Fruit fly (Drosophila melanogaster): ENCODE results near the gene CG5665.

CG5665 gene

DNA sequence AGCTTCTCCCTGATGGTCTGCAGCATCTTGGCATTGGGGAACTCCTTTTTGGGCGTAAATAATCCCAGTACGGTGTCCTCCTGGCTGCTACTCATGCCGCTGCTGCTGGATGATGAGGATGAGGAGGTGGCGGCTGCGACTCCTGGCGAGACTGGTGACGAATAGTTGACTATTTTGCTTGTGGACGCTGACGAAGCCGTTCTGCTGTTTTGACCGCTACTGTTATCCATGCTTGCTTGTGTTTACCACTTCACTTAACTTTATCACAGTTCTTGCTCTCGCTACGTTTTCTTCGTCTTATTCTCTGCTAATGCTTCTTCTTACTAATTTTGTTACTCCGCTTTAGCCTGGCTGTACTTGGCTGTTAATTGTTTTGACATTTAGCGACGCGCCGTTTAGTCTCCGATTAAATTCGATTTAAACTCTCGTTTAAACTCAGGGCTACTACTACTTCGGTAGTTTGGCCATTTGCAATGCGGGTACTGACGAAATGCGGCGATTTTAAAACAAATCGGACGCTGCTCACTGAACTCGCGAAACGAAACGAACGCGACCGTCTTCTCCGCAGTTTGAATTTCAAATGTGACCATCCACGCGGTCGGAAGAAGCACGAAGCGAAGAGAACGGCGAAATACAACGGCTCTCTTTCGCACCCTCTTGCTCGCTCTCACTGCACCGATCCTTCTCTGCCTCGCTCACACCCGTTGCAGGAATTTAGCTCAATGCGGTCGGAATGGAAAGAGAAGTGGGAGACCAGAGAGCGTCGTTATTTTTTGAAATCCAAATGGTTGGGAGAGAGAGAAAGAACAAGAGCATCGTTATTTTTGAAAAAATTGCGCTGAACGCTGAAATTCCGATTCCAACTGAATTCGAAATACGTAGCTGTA, 43.0 kb downstream of the CG5665 start, which contains the start of gene trbl (continued):
- TF ChIP-seq CG11902 (GFP tag; optimal IDR thresholded peaks at IDR 0.05) (no peak), svp (GFP tag) (peak; percentile 73), Sox15 (GFP tag; optimal IDR thresholded peaks at IDR 0.05) (no peak), vri (GFP tag; optimal IDR thresholded peaks at IDR 0.05) (no peak), CG4318 (GFP tag; optimal IDR thresholded peaks at IDR 0.05) (no peak), CG16779 (tag; optimal IDR thresholded peaks at IDR 0.05) (peak; percentile 33), Sox14 (GFP tag; optimal IDR thresholded peaks at IDR 0.05) (peak; percentile 29), salr (GFP tag; optimal IDR thresholded peaks at IDR 0.05) (no peak), CG32006 (GFP tag; optimal IDR thresholded peaks at IDR 0.05) (no peak), pdm3 (GFP tag; optimal IDR thresholded peaks at IDR 0.05) (no peak)

DNA sequence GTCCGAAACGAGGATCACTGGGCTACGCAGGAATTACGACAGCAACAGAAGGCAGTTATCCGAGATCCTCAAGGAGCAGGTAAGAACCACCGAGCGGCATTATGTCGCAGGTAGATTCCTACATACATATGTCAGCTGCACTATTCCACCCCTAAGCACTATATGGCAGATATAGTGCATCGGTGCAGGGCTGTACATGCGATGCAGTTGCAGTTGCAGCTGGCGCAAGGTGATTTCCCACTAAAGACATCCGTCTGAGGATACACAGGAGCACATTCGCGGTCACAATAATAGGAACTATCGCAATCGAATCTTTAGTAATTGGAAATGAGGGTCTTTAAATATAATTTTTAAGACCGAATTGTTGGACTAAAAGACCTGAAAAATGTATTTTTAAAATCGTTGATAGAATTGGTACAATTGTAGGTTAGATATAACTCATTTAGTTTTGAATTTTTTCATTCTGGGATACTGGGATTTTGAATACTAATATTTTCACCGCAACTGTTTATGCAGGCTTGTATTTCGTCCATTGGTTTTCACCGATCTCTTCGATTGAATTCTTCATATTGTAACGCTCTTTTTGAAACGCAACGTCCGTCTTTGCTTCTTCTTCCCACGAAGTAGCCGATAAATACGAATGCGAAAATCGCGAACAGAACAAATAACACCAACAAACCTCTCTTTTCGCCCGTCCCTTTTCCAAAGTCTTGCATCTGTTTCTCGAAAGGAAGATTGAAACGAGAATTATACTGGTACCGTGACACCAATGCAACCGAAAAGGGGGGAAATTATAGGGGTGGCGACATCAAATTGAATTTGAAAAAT, 44.6 kb downstream of the CG5665 start:
- TF ChIP-seq Sox102F (GFP tag; optimal IDR thresholded peaks at IDR 0.05) (peak; percentile 51), CG9139 (GFP tag; optimal IDR thresholded peaks at IDR 0.05) (peak; percentile 73), Blimp-1 (GFP tag; optimal IDR thresholded peaks at IDR 0.05) (no peak), CG11294 (GFP tag; IDR thresholded peaks at IDR 0.05) (no peak), salr (GFP tag; optimal IDR thresholded peaks at IDR 0.05) (peak in 1 of 2 experiments; percentile 57), CG6854 (GFP tag; optimal IDR thresholded peaks at IDR 0.05) (no peak), vri (GFP tag; optimal IDR thresholded peaks at IDR 0.05) (peak; percentile 49), CG16779 (tag; optimal IDR thresholded peaks at IDR 0.05) (peak; percentile 28), cyc (GFP tag; optimal IDR thresholded peaks at IDR 0.05) (peak; percentile 53), Hr4 (GFP tag; optimal IDR thresholded peaks at IDR 0.05) (no peak), Lpt (GFP tag; optimal IDR thresholded peaks at IDR 0.05) (no peak), esn (GFP tag; optimal IDR thresholded peaks at IDR 0.05) (peak; percentile 54), Hr38 (GFP tag; optimal IDR thresholded peaks at IDR 0.05) (no peak), lz (GFP tag; optimal IDR thresholded peaks at IDR 0.05) (peak; percentile 68), Eip93F (GFP tag; optimal IDR thresholded peaks at IDR 0.05) (peak; percentile 23), eg (GFP tag; IDR thresholded peaks at IDR 0.05) (no peak), CG7368 (GFP tag; optimal IDR thresholded peaks at IDR 0.05) (peak; percentile 55), Ets96B (tag; optimal IDR thresholded peaks at IDR 0.05) (peak; percentile 83), topi (GFP tag; optimal IDR thresholded peaks at IDR 0.05) (peak; percentile 60), net (GFP tag; optimal IDR thresholded peaks at IDR 0.05) (peak; percentile 17), svp (GFP tag) (peak; percentile 80), dsx (GFP tag; optimal IDR thresholded peaks at IDR 0.05; ENCODE audit: poor library complexity, severe bottlenecking) (peak; percentile 86), Met (GFP tag; optimal IDR thresholded peaks at IDR 0.05) (peak; percentile 62), CG3032 (tag; optimal IDR thresholded peaks at IDR 0.05) (peak; percentile 85), CG32006 (GFP tag; optimal IDR thresholded peaks at IDR 0.05) (no peak), CG6163 (GFP tag; IDR thresholded peaks at IDR 0.05) (peak; percentile 77), Hr39 (GFP tag; optimal IDR thresholded peaks at IDR 0.05) (peak; percentile 70), CG1621 (tag; optimal IDR thresholded peaks at IDR 0.05) (peak; percentile 75), CG11902 (GFP tag; optimal IDR thresholded peaks at IDR 0.05) (peak; percentile 62), fkh (GFP tag; optimal IDR thresholded peaks at IDR 0.05) (no peak), Eip75B (GFP tag; optimal IDR thresholded peaks at IDR 0.05) (peak; percentile 69), ss (GFP tag; optimal IDR thresholded peaks at IDR 0.05) (peak; percentile 55 to 86), dac (GFP tag; optimal IDR thresholded peaks at IDR 0.05) (no peak), Ets21C (GFP tag; optimal IDR thresholded peaks at IDR 0.05) (peak; percentile 46), CG3919 (GFP tag; optimal IDR thresholded peaks at IDR 0.05) (peak; percentile 56), CG10669 (GFP tag; optimal IDR thresholded peaks at IDR 0.05) (peak; percentile 77), CG8319 (GFP tag; optimal IDR thresholded peaks at IDR 0.05) (peak; percentile 34), CG6808 (GFP tag; optimal IDR thresholded peaks at IDR 0.05) (peak; percentile 76), CG8119 (GFP tag; IDR thresholded peaks at IDR 0.05) (no peak), Smox (GFP tag; optimal IDR thresholded peaks at IDR 0.05) (peak; percentile 72), CG15336 (GFP tag; IDR thresholded peaks at IDR 0.05) (peak; percentile 25; the same call in 1 of the 2 replicates)

Measured in whole organism, prepupa.